Worm (Caenorhabditis elegans): ENCODE data around the gene mrg-1.
A peak's percentile ranks its signal among the peaks of the same experiment; 100 is the strongest.

Gene mrg-1

DNA sequence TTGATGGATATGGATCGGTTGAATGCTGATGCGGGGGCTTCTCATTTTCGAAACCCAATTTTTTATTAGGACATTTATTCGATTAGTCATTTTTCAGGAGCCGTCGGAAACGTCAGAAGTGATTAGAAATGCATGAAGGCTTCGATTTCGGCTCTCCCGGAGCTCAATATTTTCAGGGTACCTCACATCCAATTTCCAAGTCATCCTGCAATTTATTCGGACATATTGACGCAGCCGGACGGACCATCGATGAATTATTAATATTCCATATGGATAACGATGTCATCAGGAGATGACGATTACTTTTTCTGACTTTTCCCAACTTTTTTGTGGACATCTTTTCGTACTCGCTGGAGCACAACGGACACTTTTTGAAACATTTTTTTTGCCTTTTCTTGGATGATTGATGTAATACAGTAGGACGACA is 32.2 kb upstream of the mrg-1 start (continued):
- TF ChIP-seq ceh-28 (tag; optimal IDR thresholded peaks at IDR 0.05) (no peak), Y75B8A.6 (GFP tag; IDR thresholded peaks at IDR 0.05) (no peak), ZK337.2 (GFP tag; IDR thresholded peaks at IDR 0.05) (no peak), nhr-11 (tag; optimal IDR thresholded peaks at IDR 0.05) (no peak)

ce11 chrIII:12904987-12905541 is 30.6 kb upstream of the mrg-1 start, which contains the start of gene cox-5A:
TSS of gene cox-5A (plus strand) at chrIII:12905491.
- TF ChIP-seq F37D6.2 (tag; optimal IDR thresholded peaks at IDR 0.05) = peak; percentile 97
- 0 out of 2 replicates have a peak, but pooled peaks have one; percentile 59 for TF ChIP-seq tag-97 (GFP tag; IDR thresholded peaks at IDR 0.05)
- TF ChIP-seq nhr-48 (tag; optimal IDR thresholded peaks at IDR 0.05) = peak; percentile 95
- TF ChIP-seq Y75B8A.6 (GFP tag; IDR thresholded peaks at IDR 0.05) = peak; percentile 94
- peak; percentile 99 for TF ChIP-seq mep-1 (tag; optimal IDR thresholded peaks at IDR 0.05)
- peak; percentile 86 to 94 for TF ChIP-seq daf-16 (GFP tag; optimal IDR thresholded peaks at IDR 0.05)
- TF ChIP-seq daf-16 (tag; optimal IDR thresholded peaks at IDR 0.05) = peak; percentile 81
- TF ChIP-seq dve-1 (tag; optimal IDR thresholded peaks at IDR 0.05; ENCODE audit: insufficient read depth) = peak; percentile 100
- peak in 1 of 2 experiments; percentile 76 for TF ChIP-seq ZK546.5 (tag; optimal IDR thresholded peaks at IDR 0.05)
- peak; percentile 98 for TF ChIP-seq nhr-77 (tag; optimal IDR thresholded peaks at IDR 0.05)
- TF ChIP-seq tra-1 (GFP tag; IDR thresholded peaks at IDR 0.05) = peak; percentile 96
- TF ChIP-seq T20F7.1 (GFP tag; optimal IDR thresholded peaks at IDR 0.05) = no peak
- TF ChIP-seq lsy-2 (tag; optimal IDR thresholded peaks at IDR 0.05) = peak; percentile 100
- peak; percentile 88 for TF ChIP-seq nhr-10 (tag; optimal IDR thresholded peaks at IDR 0.05)
- peak; percentile 95 for TF ChIP-seq unc-130 (GFP tag; optimal IDR thresholded peaks at IDR 0.05)
- TF ChIP-seq zag-1 (tag; optimal IDR thresholded peaks at IDR 0.05) = peak; percentile 80
- no peak for TF ChIP-seq daf-19 (GFP tag; conservative IDR thresholded peaks at IDR 0.05)
- TF ChIP-seq ctbp-1 (GFP tag; IDR thresholded peaks at IDR 0.05) = peak; percentile 98
- peak; percentile 99 for TF ChIP-seq zfp-3 (GFP tag; conservative IDR thresholded peaks at IDR 0.05)
- TF ChIP-seq ceh-82 (tag; optimal IDR thresholded peaks at IDR 0.05) = no peak
- peak; percentile 98 for TF ChIP-seq hlh-30 (tag; optimal IDR thresholded peaks at IDR 0.05; ENCODE audit: insufficient read depth)
- peak; percentile 97 for TF ChIP-seq egl-43 (GFP tag; IDR thresholded peaks at IDR 0.05)
- TF ChIP-seq fos-1 (tag; optimal IDR thresholded peaks at IDR 0.05) = peak; percentile 97
- peak; percentile 96 for TF ChIP-seq nhr-25 (tag; optimal IDR thresholded peaks at IDR 0.05; ENCODE audit: borderline replicate concordance, insufficient read depth)
- peak; percentile 97 for TF ChIP-seq vab-7 (GFP tag; IDR thresholded peaks at IDR 0.05)
- TF ChIP-seq pqm-1 (tag; optimal IDR thresholded peaks at IDR 0.05) = peak; percentile 50
- TF ChIP-seq lim-7 (GFP tag; IDR thresholded peaks at IDR 0.05) = peak; percentile 65
- peak; percentile 96 for TF ChIP-seq lin-29 (GFP tag; IDR thresholded peaks at IDR 0.05)
- TF ChIP-seq ama-1 (optimal IDR thresholded peaks at IDR 0.05) = peak; percentile 94
- peak; percentile 83 for TF ChIP-seq cey-2 (tag; optimal IDR thresholded peaks at IDR 0.05; ENCODE audit: borderline replicate concordance, insufficient read depth)
- TF ChIP-seq duxl-1 (tag; optimal IDR thresholded peaks at IDR 0.05; ENCODE audit: poor library complexity) = peak; percentile 97
- TF ChIP-seq nhr-28 (tag; optimal IDR thresholded peaks at IDR 0.05) = peak; percentile 94
- peak; percentile 92; the same call in 1 of the 2 replicates for TF ChIP-seq F44E2.7 (GFP tag; IDR thresholded peaks at IDR 0.05)
- TF ChIP-seq ceh-32 (tag; optimal IDR thresholded peaks at IDR 0.05; ENCODE audit: poor library complexity) = peak; percentile 85
- TF ChIP-seq lir-3 (tag; optimal IDR thresholded peaks at IDR 0.05) = peak; percentile 78
- peak; percentile 99 for TF ChIP-seq dmd-6 (GFP tag; IDR thresholded peaks at IDR 0.05)
- peak; percentile 68 for TF ChIP-seq gei-8 (GFP tag; optimal IDR thresholded peaks at IDR 0.05)
- TF ChIP-seq aha-1 (tag) = peak; percentile 100
- TF ChIP-seq rbr-2 (tag; optimal IDR thresholded peaks at IDR 0.05) = peak; percentile 99
- TF ChIP-seq php-3 (GFP tag; IDR thresholded peaks at IDR 0.05) = peak; percentile 93
- TF ChIP-seq lin-15B (tag; optimal IDR thresholded peaks at IDR 0.05) = peak; percentile 89
- TF ChIP-seq mdt-29 (GFP tag; IDR thresholded peaks at IDR 0.05) = peak; percentile 96
- peak; percentile 100 for TF ChIP-seq hmg-1.1 (GFP tag; IDR thresholded peaks at IDR 0.05)
- TF ChIP-seq aly-2 (tag; optimal IDR thresholded peaks at IDR 0.05) = no peak
- TF ChIP-seq skn-1 (tag; optimal IDR thresholded peaks at IDR 0.05) = peak; percentile 88
- TF ChIP-seq mxl-3 (GFP tag; optimal IDR thresholded peaks at IDR 0.05) = peak; percentile 90
- peak; percentile 77 for TF ChIP-seq ZK337.2 (GFP tag; IDR thresholded peaks at IDR 0.05)
